Fruit fly (Drosophila melanogaster): ENCODE results near the gene CG32448.

Gene CG32448

DNA sequence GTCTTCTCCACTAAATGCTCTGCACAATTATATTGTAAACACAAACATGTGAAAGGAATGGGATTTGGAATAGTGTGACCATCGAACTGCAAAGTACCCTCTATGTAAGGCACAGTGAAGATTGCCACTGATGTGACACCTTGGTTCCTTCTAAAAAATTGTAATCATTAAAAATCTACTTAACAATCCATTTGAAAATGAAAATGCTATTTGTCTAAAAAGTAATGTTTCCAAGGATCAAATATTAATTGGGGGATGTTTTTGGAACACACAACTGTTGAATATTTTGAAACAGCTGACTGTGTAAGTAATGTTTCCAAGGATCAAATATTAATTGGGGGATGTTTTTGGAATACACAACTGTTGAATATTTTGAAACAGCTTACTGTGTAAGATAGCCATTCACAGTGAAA lies at the start of gene CG32448:
Gene CG32448, minus strand, starts transcription at position 304 of the 413 bp plus-strand sequence.
- TF ChIP-seq insv (optimal IDR thresholded peaks at IDR 0.05) (no peak), Myc (optimal IDR thresholded peaks at IDR 0.05) (no peak), Sin3A (optimal IDR thresholded peaks at IDR 0.05) (no peak), ttk (optimal IDR thresholded peaks at IDR 0.05) (no peak), h (optimal IDR thresholded peaks at IDR 0.05) (no peak), psq (optimal IDR thresholded peaks at IDR 0.05) (no peak)

DNA sequence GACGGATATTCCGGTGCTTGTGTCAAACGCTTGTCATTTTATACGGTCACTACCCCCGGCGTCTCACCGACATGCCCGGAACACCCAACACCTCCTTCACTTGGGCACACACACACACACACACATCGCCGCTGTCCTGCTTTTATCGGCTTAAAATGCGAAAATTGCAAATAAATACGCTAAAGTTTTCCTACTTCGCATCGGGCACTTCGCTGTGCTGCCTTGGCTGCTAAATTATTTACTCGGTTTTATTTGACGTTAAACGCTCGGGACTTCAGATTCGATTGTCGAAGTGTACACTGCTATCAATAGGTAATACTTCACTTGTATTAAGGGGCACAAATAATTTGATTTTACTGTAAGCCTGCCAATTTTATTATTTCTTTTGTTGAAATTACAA lies 43.5 kb upstream of the CG32448 start:
- no peak for TF ChIP-seq Myc (optimal IDR thresholded peaks at IDR 0.05)
- TF ChIP-seq insv (optimal IDR thresholded peaks at IDR 0.05): no peak
- no peak for TF ChIP-seq Sin3A (optimal IDR thresholded peaks at IDR 0.05)

DNA sequence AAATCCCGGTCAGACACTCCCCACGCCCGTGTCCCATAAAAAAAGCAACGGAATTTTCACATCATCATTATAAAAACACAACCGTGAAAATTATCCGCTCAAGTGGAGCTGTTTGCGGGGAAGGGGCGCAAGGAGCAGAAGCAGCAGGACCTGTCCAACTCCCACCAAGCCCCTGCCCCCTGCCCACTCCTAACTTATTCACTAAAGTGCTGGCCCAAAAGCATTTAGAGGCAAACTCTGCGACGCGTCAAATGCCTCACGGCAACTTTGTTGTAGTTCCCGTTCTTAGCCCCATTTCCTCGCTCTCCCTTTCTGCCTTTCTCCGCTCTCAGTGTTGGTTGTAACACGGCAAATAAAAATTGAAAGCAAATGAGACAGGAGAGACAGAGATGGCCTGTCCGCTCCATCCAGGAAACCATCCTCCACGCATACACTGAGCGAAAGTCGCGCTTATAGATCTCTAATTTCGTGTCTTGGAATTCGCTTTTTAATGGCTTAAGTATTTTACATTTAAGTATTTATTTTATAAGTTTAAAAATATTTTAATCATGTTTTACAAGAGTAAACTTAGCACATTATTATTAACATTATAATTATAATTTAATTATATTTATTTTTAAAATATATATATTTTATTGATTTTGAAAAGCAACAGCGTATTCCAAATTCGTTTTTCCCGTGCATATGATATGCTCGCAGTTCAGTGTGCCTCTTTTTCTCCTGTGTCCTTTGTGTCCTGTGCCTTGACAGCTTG lies 31.2 kb upstream of the CG32448 start:
- no peak for TF ChIP-seq Sin3A (optimal IDR thresholded peaks at IDR 0.05)
- no peak for TF ChIP-seq psq (optimal IDR thresholded peaks at IDR 0.05)
- TF ChIP-seq insv (optimal IDR thresholded peaks at IDR 0.05): no peak
- TF ChIP-seq ttk (optimal IDR thresholded peaks at IDR 0.05): no peak
- no peak for TF ChIP-seq Myc (optimal IDR thresholded peaks at IDR 0.05)
- no peak for TF ChIP-seq h (optimal IDR thresholded peaks at IDR 0.05)

DNA sequence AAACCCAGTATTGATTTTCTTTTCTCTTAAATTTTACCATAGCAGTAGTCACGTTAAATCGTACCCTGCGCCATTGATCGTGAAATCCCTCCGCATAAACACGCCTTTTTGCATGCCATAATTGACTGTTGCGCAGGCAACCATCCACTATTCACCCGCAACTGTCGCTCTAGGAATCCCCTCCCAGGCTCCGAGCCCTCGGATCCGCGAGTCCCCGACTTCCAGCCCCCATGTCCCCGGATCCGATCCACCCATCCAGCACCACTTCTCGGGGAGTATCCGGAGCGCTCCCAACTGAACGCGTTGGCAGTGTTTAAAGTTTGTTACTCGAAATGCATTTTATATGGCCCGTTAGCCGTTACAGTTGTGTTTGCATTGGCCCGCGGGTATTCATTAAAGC lies 20.0 kb upstream of the CG32448 start:
- TF ChIP-seq ttk (optimal IDR thresholded peaks at IDR 0.05): no peak
- TF ChIP-seq insv (optimal IDR thresholded peaks at IDR 0.05): no peak
- no peak for TF ChIP-seq h (optimal IDR thresholded peaks at IDR 0.05)
- TF ChIP-seq Sin3A (optimal IDR thresholded peaks at IDR 0.05): no peak
- TF ChIP-seq Myc (optimal IDR thresholded peaks at IDR 0.05): no peak
- no peak for TF ChIP-seq psq (optimal IDR thresholded peaks at IDR 0.05)

DNA sequence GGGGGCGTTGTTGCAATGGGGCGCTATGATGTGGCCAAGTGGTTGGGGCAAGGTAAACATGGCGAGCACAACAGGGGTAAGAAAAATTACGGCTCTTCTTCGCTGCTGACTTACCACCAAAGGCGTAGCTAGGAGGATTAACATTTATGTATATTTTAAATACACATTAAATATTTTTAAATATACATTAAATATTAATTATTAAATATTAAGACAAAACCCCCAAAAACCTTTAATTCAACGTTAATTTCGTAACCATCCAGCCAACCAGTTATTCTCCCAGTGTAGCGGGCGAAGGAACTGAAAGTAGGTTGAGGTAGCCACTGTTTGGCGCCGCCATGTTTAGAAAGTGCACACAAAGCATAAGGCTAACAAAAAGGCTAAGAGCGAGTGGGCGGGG lies 18.3 kb upstream of the CG32448 start:
- no peak for TF ChIP-seq Myc (optimal IDR thresholded peaks at IDR 0.05)
- no peak for TF ChIP-seq insv (optimal IDR thresholded peaks at IDR 0.05)
- TF ChIP-seq Sin3A (optimal IDR thresholded peaks at IDR 0.05): no peak
- TF ChIP-seq ttk (optimal IDR thresholded peaks at IDR 0.05): no peak
- TF ChIP-seq psq (optimal IDR thresholded peaks at IDR 0.05): no peak
- TF ChIP-seq h (optimal IDR thresholded peaks at IDR 0.05): no peak

DNA sequence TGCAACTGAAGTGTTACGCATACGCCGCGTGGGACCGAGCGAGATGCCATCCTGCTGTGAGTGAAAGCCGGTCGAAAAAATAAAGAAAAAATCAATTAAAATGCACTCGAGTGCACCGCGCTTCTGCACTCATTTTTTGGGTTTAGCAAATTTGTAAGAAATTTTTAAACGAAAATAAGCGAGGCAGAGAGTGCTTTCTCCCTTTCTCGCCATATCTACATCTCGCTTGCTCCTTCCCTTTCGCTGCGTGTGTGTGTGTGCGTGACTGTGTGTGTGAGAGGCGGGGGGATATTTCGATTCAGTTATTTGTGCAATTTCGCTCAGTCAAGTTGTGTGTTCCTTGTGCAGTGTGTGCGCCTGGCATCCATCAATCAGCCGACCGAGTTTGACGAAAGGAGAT lies 16.2 kb upstream of the CG32448 start, which contains the start of gene mub:
Gene mub, plus strand, starts transcription at position 301 of the 400 bp plus-strand sequence.
- TF ChIP-seq psq (optimal IDR thresholded peaks at IDR 0.05): no peak
- TF ChIP-seq ttk (optimal IDR thresholded peaks at IDR 0.05): no peak
- TF ChIP-seq insv (optimal IDR thresholded peaks at IDR 0.05): no peak

DNA sequence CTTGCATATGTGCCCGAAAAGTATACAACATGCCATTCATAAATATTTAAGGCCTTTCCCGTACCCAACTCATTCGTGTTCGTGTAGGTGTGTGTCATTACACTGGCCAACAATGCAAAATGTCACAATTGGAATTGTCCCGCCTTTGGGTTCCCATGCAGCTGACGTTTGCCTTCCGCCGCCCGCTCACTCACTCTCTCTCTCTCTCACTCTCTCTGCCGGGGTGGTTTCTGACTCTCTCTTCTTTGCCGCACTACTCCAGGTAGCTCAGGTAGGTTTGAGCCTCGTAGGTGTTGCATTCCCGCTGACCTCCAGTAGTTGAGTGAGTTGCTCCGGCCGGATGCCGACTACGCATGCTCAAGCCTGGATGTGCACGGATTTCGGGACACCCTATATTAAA lies 15.0 kb upstream of the CG32448 start:
- no peak for TF ChIP-seq h (optimal IDR thresholded peaks at IDR 0.05)
- no peak for TF ChIP-seq insv (optimal IDR thresholded peaks at IDR 0.05)
- TF ChIP-seq Sin3A (optimal IDR thresholded peaks at IDR 0.05): no peak
- TF ChIP-seq Myc (optimal IDR thresholded peaks at IDR 0.05): no peak
- TF ChIP-seq ttk (optimal IDR thresholded peaks at IDR 0.05): no peak
- TF ChIP-seq psq (optimal IDR thresholded peaks at IDR 0.05): no peak

DNA sequence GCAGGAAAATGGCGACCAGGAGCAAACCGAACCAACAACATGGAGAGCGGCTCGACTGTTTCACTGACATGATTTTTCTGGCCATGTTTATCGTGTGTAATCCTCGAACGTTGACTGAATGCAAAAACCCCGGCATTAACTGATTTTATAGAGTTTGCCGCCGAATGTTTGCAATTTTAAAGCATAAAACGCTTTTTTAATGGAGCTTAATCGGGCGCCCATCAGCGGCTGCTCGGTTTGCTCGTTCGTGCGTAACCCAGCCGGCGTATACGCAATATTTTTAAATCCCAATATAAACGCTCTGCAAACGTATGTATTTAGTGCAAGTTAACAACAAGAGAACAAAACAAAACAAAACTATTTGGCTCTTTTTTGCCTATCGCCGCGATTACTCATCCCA lies 14.0 kb upstream of the CG32448 start, which contains the start of gene CG14563:
Gene CG14563, minus strand, starts transcription at position 101 of the 400 bp plus-strand sequence.
- TF ChIP-seq ttk (optimal IDR thresholded peaks at IDR 0.05) (no peak), psq (optimal IDR thresholded peaks at IDR 0.05) (no peak), insv (optimal IDR thresholded peaks at IDR 0.05) (no peak), Sin3A (optimal IDR thresholded peaks at IDR 0.05) (no peak), Myc (optimal IDR thresholded peaks at IDR 0.05) (no peak), h (optimal IDR thresholded peaks at IDR 0.05) (no peak)

DNA sequence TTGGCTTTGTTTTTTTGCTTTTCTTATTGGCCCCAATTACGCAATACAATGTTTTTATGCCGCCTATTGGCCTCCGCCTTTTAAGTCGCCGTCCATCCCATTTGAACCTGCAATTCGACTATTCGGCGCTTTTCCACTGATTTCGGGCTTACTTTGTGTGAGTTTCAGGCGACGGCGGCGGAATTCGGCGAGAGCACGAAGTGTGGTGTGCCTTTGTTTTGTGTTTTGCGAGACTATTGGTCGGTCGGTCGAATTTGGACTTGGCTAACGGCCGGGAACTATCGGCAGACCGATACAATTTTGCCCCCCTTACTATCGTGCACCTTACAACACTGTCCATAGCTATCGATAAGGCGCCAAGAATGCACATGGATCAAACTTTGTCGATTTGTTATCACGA lies 12.8 kb upstream of the CG32448 start, which contains the start of gene P5CDh1:
Gene P5CDh1, minus strand, starts transcription at position 278 of the 400 bp plus-strand sequence.
- TF ChIP-seq psq (optimal IDR thresholded peaks at IDR 0.05) (no peak), Sin3A (optimal IDR thresholded peaks at IDR 0.05) (no peak), ttk (optimal IDR thresholded peaks at IDR 0.05) (no peak), insv (optimal IDR thresholded peaks at IDR 0.05) (no peak), h (optimal IDR thresholded peaks at IDR 0.05) (no peak), Myc (optimal IDR thresholded peaks at IDR 0.05) (no peak)

DNA sequence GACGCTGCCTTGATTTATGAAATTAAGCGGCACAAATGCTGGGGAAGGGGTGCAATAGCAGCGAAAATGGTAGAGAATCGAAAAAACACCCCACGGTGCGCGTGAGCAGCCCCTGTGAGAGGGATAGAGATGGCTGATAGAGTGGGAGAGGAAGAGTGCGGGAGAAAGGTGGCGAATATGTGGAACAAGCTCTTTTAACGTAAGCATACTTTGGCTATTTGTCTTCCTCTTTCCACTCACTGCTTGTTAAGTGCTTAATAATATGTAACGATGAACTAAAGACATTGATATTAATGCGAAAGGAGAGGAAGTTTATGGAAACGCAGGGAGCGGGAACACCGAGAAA lies 12.3 kb upstream of the CG32448 start:
- TF ChIP-seq Sin3A (optimal IDR thresholded peaks at IDR 0.05) (no peak), psq (optimal IDR thresholded peaks at IDR 0.05) (no peak), Myc (optimal IDR thresholded peaks at IDR 0.05) (no peak), insv (optimal IDR thresholded peaks at IDR 0.05) (no peak), h (optimal IDR thresholded peaks at IDR 0.05) (no peak)

DNA sequence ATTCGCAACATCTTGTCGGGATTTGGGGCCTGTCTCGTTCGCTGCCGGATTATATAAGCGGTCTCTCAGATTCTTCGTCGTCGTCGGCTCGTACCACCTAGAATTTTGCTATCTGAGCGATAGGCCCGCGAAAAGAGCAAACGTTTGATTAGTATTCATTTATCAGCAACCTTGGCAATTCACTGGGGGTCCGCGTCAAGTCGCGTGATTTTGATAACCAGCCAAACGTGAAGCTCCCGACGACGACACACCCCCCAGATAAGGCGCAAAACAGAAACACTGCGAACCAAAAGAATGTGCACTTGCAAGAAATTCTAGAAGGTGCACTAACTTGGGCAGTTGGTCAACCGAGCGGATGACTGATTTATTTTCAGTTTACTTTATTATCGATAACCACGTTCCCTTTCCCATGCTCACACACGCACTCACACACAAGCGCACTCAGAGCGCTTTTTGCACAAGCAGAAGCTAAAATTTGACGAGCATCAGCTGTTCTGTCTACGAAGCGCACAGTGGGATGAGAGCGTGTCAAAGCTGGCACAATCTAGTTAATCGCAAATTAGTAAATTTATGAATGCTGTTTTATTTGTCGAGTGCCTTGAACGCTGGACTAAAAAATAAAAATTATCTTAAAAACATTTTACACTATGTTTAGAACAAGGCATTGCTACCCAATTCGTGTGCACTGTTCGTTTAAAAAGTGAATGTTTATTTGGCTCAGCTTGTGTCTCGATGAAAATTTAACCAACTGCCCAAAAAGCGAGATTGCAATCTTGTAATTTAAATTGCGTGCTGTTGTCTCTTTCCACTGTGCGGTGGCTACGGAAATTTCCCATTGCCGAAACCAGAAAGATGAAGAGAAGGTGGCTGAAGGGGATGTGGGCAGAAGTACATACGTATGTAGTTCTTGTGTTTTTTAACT lies 11.7 kb upstream of the CG32448 start:
- TF ChIP-seq insv (optimal IDR thresholded peaks at IDR 0.05) (no peak), Sin3A (optimal IDR thresholded peaks at IDR 0.05) (no peak), psq (optimal IDR thresholded peaks at IDR 0.05) (no peak), Myc (optimal IDR thresholded peaks at IDR 0.05) (no peak), ttk (optimal IDR thresholded peaks at IDR 0.05) (no peak), h (optimal IDR thresholded peaks at IDR 0.05) (no peak)

DNA sequence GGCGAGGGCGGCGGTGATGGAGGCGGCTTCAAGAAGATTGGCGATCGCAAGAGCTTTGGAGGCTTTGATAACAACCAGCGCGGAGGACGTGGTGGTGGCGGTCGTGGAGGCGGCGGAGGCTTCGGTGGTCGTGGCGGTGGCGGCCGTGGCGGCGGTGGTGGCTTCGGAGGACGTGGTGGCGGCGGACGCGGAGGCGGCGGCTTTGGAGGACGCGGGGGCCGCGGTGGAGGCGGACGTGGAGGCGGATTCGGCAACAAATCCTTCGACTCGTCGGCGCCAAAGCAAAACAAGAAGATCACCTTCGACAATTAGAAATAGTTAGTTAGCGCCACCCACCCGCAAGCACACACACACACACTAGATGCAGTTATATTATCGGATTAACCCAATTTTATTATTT lies 7.3 kb upstream of the CG32448 start:
- TF ChIP-seq Myc (optimal IDR thresholded peaks at IDR 0.05) (no peak), Sin3A (optimal IDR thresholded peaks at IDR 0.05) (no peak)
